Fruit fly (Drosophila melanogaster): ENCODE results near the gene Ccp84Ae.

Gene Ccp84Ae

dm6 chr3R:6703784-6704183, 12.2 kb upstream of the Ccp84Ae start, which contains the start of gene Ccp84Aa:
Gene Ccp84Aa, plus strand, starts transcription at chr3R:6704084.
- TF ChIP-seq CG7045 (GFP tag; optimal IDR thresholded peaks at IDR 0.05): no peak
- TF ChIP-seq cic (GFP tag; optimal IDR thresholded peaks at IDR 0.05): no peak
- no peak for TF ChIP-seq CG1620 (GFP tag; optimal IDR thresholded peaks at IDR 0.05)
- TF ChIP-seq CG5204 (GFP tag; optimal IDR thresholded peaks at IDR 0.05): no peak
- TF ChIP-seq tj (GFP tag; optimal IDR thresholded peaks at IDR 0.05): no peak
- no peak for TF ChIP-seq ovo (GFP tag; optimal IDR thresholded peaks at IDR 0.05)
- TF ChIP-seq CG33017 (tag; optimal IDR thresholded peaks at IDR 0.05): no peak
- TF ChIP-seq toe (GFP tag; optimal IDR thresholded peaks at IDR 0.05): no peak
- TF ChIP-seq Clk (GFP tag; optimal IDR thresholded peaks at IDR 0.05): no peak
- no peak for TF ChIP-seq pad (GFP tag; optimal IDR thresholded peaks at IDR 0.05)
- TF ChIP-seq CG7101 (tag; optimal IDR thresholded peaks at IDR 0.05): no peak
- TF ChIP-seq kay (GFP tag; ENCODE audit: borderline replicate concordance): no peak
- TF ChIP-seq Hr96 (GFP tag; optimal IDR thresholded peaks at IDR 0.05): no peak
- TF ChIP-seq cnc (optimal IDR thresholded peaks at IDR 0.05): no peak
- no peak for TF ChIP-seq Mnt (GFP tag; optimal IDR thresholded peaks at IDR 0.05)
- no peak for TF ChIP-seq CG14711 (tag; optimal IDR thresholded peaks at IDR 0.05)
- no peak for TF ChIP-seq CG11617 (GFP tag; optimal IDR thresholded peaks at IDR 0.05)
- TF ChIP-seq CG12768 (GFP tag; optimal IDR thresholded peaks at IDR 0.05): no peak

dm6 chr3R:6702777-6703176, 11.2 kb upstream of the Ccp84Ae start, which contains the start of gene Ccp84Ab:
Gene Ccp84Ab, minus strand, starts transcription at chr3R:6702877.
- TF ChIP-seq tj (GFP tag; optimal IDR thresholded peaks at IDR 0.05) (no peak), CG1620 (GFP tag; optimal IDR thresholded peaks at IDR 0.05) (no peak), Mnt (GFP tag; optimal IDR thresholded peaks at IDR 0.05) (no peak), Crg-1 (GFP tag; optimal IDR thresholded peaks at IDR 0.05) (no peak), toe (GFP tag; optimal IDR thresholded peaks at IDR 0.05) (no peak), CG7045 (GFP tag; optimal IDR thresholded peaks at IDR 0.05) (no peak), CG7101 (tag; optimal IDR thresholded peaks at IDR 0.05) (no peak), cnc (optimal IDR thresholded peaks at IDR 0.05) (no peak), Hr96 (GFP tag; optimal IDR thresholded peaks at IDR 0.05) (no peak), kay (GFP tag; ENCODE audit: borderline replicate concordance) (no peak), CG5204 (GFP tag; optimal IDR thresholded peaks at IDR 0.05) (no peak), pad (GFP tag; optimal IDR thresholded peaks at IDR 0.05) (no peak)

DNA sequence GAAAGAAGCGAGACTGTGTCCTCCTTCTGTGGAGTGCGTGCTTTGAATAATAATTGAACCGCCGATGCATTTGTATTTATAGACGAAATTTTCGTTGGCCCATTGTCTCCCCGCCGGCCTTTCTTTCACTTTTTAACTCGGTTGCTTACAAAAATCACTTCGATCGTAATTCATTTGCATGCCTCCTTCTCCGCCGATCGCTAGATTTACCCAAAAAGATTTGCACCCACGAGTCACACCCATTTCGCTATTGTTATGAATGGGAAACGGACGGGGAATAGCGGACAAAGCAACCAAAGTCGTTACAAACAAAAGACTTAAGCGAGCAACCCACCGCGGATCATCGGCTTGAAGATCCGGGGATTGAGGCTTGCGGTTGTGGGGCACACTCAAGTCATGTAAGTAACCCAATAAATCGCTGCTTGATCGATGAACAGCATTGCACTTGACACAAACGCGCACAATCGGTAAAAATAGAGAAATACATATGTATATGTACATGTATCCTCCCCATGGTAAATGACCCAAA, 4.7 kb upstream of the Ccp84Ae start, which contains the start of gene Ccp84Ac:
TSS of gene Ccp84Ac (minus strand) at position 51 of the 529 bp plus-strand sequence.
- TF ChIP-seq bab1 (GFP tag; optimal IDR thresholded peaks at IDR 0.05) (no peak), toe (GFP tag; optimal IDR thresholded peaks at IDR 0.05) (no peak), cnc (optimal IDR thresholded peaks at IDR 0.05) (no peak), CG5204 (GFP tag; optimal IDR thresholded peaks at IDR 0.05) (no peak), CG7101 (tag; optimal IDR thresholded peaks at IDR 0.05) (no peak), kay (GFP tag; ENCODE audit: borderline replicate concordance) (no peak), CG33017 (tag; optimal IDR thresholded peaks at IDR 0.05) (no peak), CG14711 (tag; optimal IDR thresholded peaks at IDR 0.05) (no peak), Hr96 (GFP tag; optimal IDR thresholded peaks at IDR 0.05) (no peak), CG12768 (GFP tag; optimal IDR thresholded peaks at IDR 0.05) (no peak), cic (GFP tag; optimal IDR thresholded peaks at IDR 0.05) (no peak), ovo (GFP tag; optimal IDR thresholded peaks at IDR 0.05) (no peak)

DNA sequence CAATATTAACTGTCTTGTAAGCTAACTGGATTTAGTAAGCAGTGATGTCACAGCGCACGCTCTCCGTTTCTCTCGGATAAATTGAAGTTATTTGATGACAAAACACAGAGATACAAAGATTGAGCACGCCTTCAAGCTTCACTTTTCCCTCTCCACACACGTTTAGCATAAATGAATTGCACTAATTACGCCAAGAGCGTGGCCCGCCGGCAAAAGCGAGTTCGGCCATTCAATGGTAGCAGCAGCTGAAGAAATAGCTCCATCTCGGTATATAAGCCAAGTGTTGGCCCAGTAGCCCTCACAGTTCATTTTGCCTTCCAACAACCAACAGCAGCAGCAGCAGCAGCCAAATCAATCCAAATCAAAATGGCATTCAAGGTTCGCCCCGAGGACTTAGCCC, 874 bp upstream of the Ccp84Ae start, which contains the start of gene Ccp84Ad:
TSS of gene Ccp84Ad (plus strand) at position 301 of the 400 bp plus-strand sequence.
- no peak for TF ChIP-seq CG33017 (tag; optimal IDR thresholded peaks at IDR 0.05)
- TF ChIP-seq ovo (GFP tag; optimal IDR thresholded peaks at IDR 0.05): no peak
- no peak for TF ChIP-seq cic (GFP tag; optimal IDR thresholded peaks at IDR 0.05)
- TF ChIP-seq CG1620 (GFP tag; optimal IDR thresholded peaks at IDR 0.05): no peak
- TF ChIP-seq Mnt (GFP tag; optimal IDR thresholded peaks at IDR 0.05): no peak
- no peak for TF ChIP-seq CG12768 (GFP tag; optimal IDR thresholded peaks at IDR 0.05)
- no peak for TF ChIP-seq bab1 (GFP tag; optimal IDR thresholded peaks at IDR 0.05)
- TF ChIP-seq kay (GFP tag; ENCODE audit: borderline replicate concordance): no peak
- no peak for TF ChIP-seq CG7101 (tag; optimal IDR thresholded peaks at IDR 0.05)
- no peak for TF ChIP-seq CG7045 (GFP tag; optimal IDR thresholded peaks at IDR 0.05)
- TF ChIP-seq CG11617 (GFP tag; optimal IDR thresholded peaks at IDR 0.05): no peak
- no peak for TF ChIP-seq Crg-1 (GFP tag; optimal IDR thresholded peaks at IDR 0.05)
- TF ChIP-seq CG14711 (tag; optimal IDR thresholded peaks at IDR 0.05): no peak
- no peak for TF ChIP-seq CG5204 (GFP tag; optimal IDR thresholded peaks at IDR 0.05)
- TF ChIP-seq cnc (optimal IDR thresholded peaks at IDR 0.05): no peak
- no peak for TF ChIP-seq Clk (GFP tag; optimal IDR thresholded peaks at IDR 0.05)
- no peak for TF ChIP-seq Hr96 (GFP tag; optimal IDR thresholded peaks at IDR 0.05)
- no peak for TF ChIP-seq toe (GFP tag; optimal IDR thresholded peaks at IDR 0.05)
- TF ChIP-seq tj (GFP tag; optimal IDR thresholded peaks at IDR 0.05): no peak

DNA sequence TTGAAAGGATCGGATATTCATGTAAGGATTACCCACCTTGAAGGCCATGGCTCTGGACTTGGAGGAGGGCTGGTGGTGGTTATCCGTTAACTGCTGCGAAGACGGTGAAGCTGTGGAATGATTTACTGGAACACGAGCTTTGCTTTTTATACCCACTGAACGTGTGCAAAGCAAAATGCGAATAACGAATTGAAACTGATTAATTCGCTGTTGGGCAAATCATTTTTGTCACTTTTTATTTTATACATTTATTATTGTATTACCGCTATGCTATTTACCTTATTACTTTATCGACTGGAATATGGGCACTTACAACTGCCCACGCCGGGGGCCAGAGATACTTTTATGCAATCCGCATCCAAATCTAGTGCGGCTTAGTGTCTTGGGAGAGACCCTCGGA, 1.4 kb downstream of the Ccp84Ae start, which contains the start of gene Ccp84Af:
TSS of gene Ccp84Af (minus strand) at position 101 of the 400 bp plus-strand sequence.
- TF ChIP-seq tj (GFP tag; optimal IDR thresholded peaks at IDR 0.05): no peak
- no peak for TF ChIP-seq CG14711 (tag; optimal IDR thresholded peaks at IDR 0.05)
- no peak for TF ChIP-seq CG11617 (GFP tag; optimal IDR thresholded peaks at IDR 0.05)
- no peak for TF ChIP-seq CG5204 (GFP tag; optimal IDR thresholded peaks at IDR 0.05)
- TF ChIP-seq pad (GFP tag; optimal IDR thresholded peaks at IDR 0.05): no peak
- TF ChIP-seq CG7101 (tag; optimal IDR thresholded peaks at IDR 0.05): no peak
- no peak for TF ChIP-seq ovo (GFP tag; optimal IDR thresholded peaks at IDR 0.05)
- TF ChIP-seq kay (GFP tag; ENCODE audit: borderline replicate concordance): no peak
- TF ChIP-seq Mnt (GFP tag; optimal IDR thresholded peaks at IDR 0.05): no peak
- TF ChIP-seq bab1 (GFP tag; optimal IDR thresholded peaks at IDR 0.05): no peak
- no peak for TF ChIP-seq Crg-1 (GFP tag; optimal IDR thresholded peaks at IDR 0.05)
- no peak for TF ChIP-seq cnc (optimal IDR thresholded peaks at IDR 0.05)
- no peak for TF ChIP-seq CG7045 (GFP tag; optimal IDR thresholded peaks at IDR 0.05)
- no peak for TF ChIP-seq CG1620 (GFP tag; optimal IDR thresholded peaks at IDR 0.05)
- TF ChIP-seq CG33017 (tag; optimal IDR thresholded peaks at IDR 0.05): no peak
- no peak for TF ChIP-seq toe (GFP tag; optimal IDR thresholded peaks at IDR 0.05)
- no peak for TF ChIP-seq CG12768 (GFP tag; optimal IDR thresholded peaks at IDR 0.05)
- no peak for TF ChIP-seq Clk (GFP tag; optimal IDR thresholded peaks at IDR 0.05)

Data from whole organism, adult.